Worm (Caenorhabditis elegans) whole organism, L4 larva: ENCODE data around the gene rbg-3.

ENCODE experiments used
- Y105C5A.15 ChIP-seq: fragments of 200-800 bp; sonication (Bioruptor generic); IDR thresholded peaks from 2 replicates; pipeline ENCODE4 v1.3.6; 2022; ENCODE audit warnings: missing genetic modification characterization, missing compliant biosample characterization
- aha-1 ChIP-seq: fragments of 150-350 bp; peaks from one replicate; lab custom pipeline; 2014; ENCODE audit warnings: missing biosample characterization, missing genetic modification characterization
- ama-1 ChIP-seq: fragments of 150-350 bp; optimal IDR thresholded peaks from 2 replicates; lab custom pipeline; 2014; ENCODE audit warnings: inconsistent platforms, mixed read lengths
- fos-1 ChIP-seq: fragments of 150-350 bp; optimal IDR thresholded peaks from 2 replicates; lab custom pipeline; 2014; ENCODE audit warnings: missing biosample characterization, missing genetic modification characterization
- lir-3 ChIP-seq: sonication (generic microtip); optimal IDR thresholded peaks from 2 replicates; lab custom pipeline; 2016; ENCODE audit warnings: mild to moderate bottlenecking, missing genetic modification characterization, missing compliant biosample characterization
- mdl-1 ChIP-seq, 2 experiments: fragments of 150-350 bp in 1 of 2; sonication (generic microtip) in 1 of 2; optimal IDR thresholded peaks; 2 replicates each; lab custom pipeline; 2014 to 2017; ENCODE audit warnings: missing biosample characterization in 2 of 2, missing genetic modification characterization in 2 of 2
- nhr-11 ChIP-seq: fragments of 150-350 bp; optimal IDR thresholded peaks from 2 replicates; lab custom pipeline; 2014; ENCODE audit warnings: missing biosample characterization, missing genetic modification characterization
- pha-4 ChIP-seq, 2 experiments: fragments of 150-350 bp in 1 of 2; fragments of 200-800 bp in 1 of 2; sonication (Bioruptor generic) in 1 of 2; IDR thresholded peaks in 1 of 2; optimal IDR thresholded peaks in 1 of 2; 2 replicates each; pipeline versions ENCODE4 v1.3.6 to Lab custom; 2014 to 2022; ENCODE audit warnings: missing genetic modification characterization in 2 of 2, missing genetic modification reagents in 2 of 2, missing biosample characterization in 1 of 2, missing compliant biosample characterization in 1 of 2
- unc-39 ChIP-seq: sonication (generic microtip); optimal IDR thresholded peaks from 2 replicates; lab custom pipeline; 2017; ENCODE audit warnings: missing biosample characterization, missing genetic modification characterization

ce11 chrIII:4735443-4735842 lies 18.8 kb upstream of the rbg-3 start, which contains the start of gene F17C8.7:
- TF ChIP-seq Y105C5A.15 (GFP tag; lab: Robert Waterston, UW) (no peak), mdl-1 (tag; optimal IDR thresholded peaks at IDR 0.05; lab: Kevin White, UChicago) (no peak), lir-3 (tag; lab: Kevin White, UChicago) (no peak), ama-1 (lab: Kevin White, UChicago) (no peak), aha-1 (tag; lab: Kevin White, UChicago) (no peak), nhr-11 (tag; lab: Kevin White, UChicago) (no peak), unc-39 (tag; lab: Kevin White, UChicago) (no peak), fos-1 (tag; lab: Kevin White, UChicago) (no peak), pha-4 (GFP tag; IDR thresholded peaks at IDR 0.05; lab: Robert Waterston, UW) (no peak), pha-4 (tag; optimal IDR thresholded peaks at IDR 0.05; lab: Kevin White, UChicago) (no peak)
